Worm (Caenorhabditis elegans) whole organism, L4/young adult: ENCODE results near the gene tat-4.

ENCODE experiments used
- W03F9.2 ChIP-seq: fragments of 150-350 bp; optimal IDR thresholded peaks from 2 replicates; lab custom pipeline; 2014; ENCODE audit warnings: missing biosample characterization, missing genetic modification characterization
- him-1 ChIP-seq: sonication (generic microtip); optimal IDR thresholded peaks from 2 replicates; lab custom pipeline; 2016; ENCODE audit warnings: missing genotype, missing genetic modification reagents, missing genetic modification characterization, missing compliant biosample characterization

DNA sequence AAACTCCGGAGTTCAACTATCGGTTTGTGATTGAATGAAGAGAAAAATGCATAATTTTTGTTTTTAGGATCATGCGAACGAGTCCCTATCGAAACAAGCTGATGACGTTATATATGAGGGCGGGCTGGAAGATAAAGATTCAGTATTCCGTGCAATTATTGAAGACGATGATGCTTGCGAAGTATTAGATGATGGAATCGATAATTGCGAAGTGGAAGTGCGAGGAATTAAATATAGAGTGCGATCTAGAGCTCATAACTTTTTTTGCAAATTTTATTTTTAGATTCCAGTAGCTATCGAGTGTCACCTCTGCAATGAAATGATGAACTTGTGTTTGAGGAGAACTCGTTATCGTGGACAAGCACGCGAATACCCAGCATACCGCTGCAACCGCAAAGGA, 45.1 kb downstream of the tat-4 start:
- no peak for TF ChIP-seq him-1 (tag; lab: Kevin White, UChicago)
- no peak for TF ChIP-seq W03F9.2 (tag; lab: Kevin White, UChicago)
